Worm (Caenorhabditis elegans) whole organism, midembryonic: ENCODE data around the gene Y46G5A.18.

Experiments
- cog-1 ChIP-seq: sonication (generic microtip); optimal IDR thresholded peaks from 2 replicates; lab custom pipeline; 2016; ENCODE audit warnings: missing genetic modification characterization, missing compliant biosample characterization
- flt-1 ChIP-seq: fragments of 200-800 bp; sonication (Bioruptor generic); IDR thresholded peaks from 2 replicates; pipeline ENCODE4 v1.3.6; 2022; ENCODE audit warnings: missing genetic modification characterization, missing compliant biosample characterization
- klf-2 ChIP-seq: fragments of 200-800 bp; sonication (Bioruptor generic); conservative IDR thresholded peaks from 2 replicates; pipeline ENCODE4 v1.3.6; 2022; ENCODE audit warnings: missing genetic modification reagents, missing genetic modification characterization, missing compliant biosample characterization
- med-1 ChIP-seq: sonication (generic microtip); optimal IDR thresholded peaks from 2 replicates; lab custom pipeline; 2017; ENCODE audit warnings: missing genetic modification characterization, mild to moderate bottlenecking, missing compliant biosample characterization, antibody characterized with exemption, missing genetic modification reagents; ENCODE audit not compliant: insufficient read depth
- ref-1 ChIP-seq: fragments of 200-800 bp; sonication (Bioruptor generic); conservative IDR thresholded peaks from 2 replicates; pipeline ENCODE4 v1.3.6; 2022; ENCODE audit warnings: missing genetic modification reagents, missing genetic modification characterization, missing compliant biosample characterization
- tab-1 ChIP-seq: fragments of 200-800 bp; sonication (Bioruptor generic); IDR thresholded peaks from 2 replicates; pipeline ENCODE4 v1.3.6; 2022; ENCODE audit warnings: missing genetic modification characterization, missing compliant biosample characterization
- ztf-23 ChIP-seq: fragments of 200-800 bp; sonication (Bioruptor generic); IDR thresholded peaks from 2 replicates; pipeline ENCODE4 v1.3.6; 2022; ENCODE audit warnings: missing genetic modification reagents, missing genetic modification characterization, missing compliant biosample characterization

DNA sequence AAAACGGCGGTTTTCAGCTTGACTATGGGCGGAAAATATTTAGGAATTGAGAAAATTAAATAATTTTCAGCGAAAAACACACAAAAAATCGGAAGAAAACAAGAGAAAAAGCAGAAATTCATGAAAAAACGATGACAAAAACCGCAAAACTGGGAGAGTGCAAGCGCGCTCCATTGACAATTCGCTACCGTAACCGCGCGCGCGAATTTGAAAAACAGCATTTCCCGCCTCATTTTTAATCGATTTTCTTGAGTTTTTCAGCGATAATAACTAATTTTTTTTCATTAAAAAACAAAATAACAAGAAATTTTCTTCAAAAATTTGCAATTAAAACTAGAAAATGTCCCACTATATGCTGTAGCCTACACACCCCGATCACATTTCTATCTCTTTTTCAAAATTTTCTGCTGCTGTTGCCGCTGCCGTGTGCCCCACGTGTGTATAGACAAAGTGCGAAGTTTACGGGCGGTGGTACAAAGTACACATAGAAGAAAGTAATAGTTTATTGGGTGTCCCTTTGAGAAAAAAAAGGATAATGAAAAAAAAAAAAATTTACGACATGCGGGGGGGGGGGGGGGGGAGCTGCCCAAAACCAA, 5.0 kb downstream of the Y46G5A.18 start:
- TF ChIP-seq klf-2 (GFP tag; lab: Robert Waterston, UW) = no peak
- TF ChIP-seq ztf-23 (GFP tag; lab: Robert Waterston, UW) = no peak
- no peak for TF ChIP-seq flt-1
- TF ChIP-seq med-1 = no peak
- no peak for TF ChIP-seq tab-1 (GFP tag; lab: Robert Waterston, UW)
- TF ChIP-seq ref-1 = no peak
- TF ChIP-seq cog-1 (tag; lab: Kevin White, UChicago) = no peak
